Worm (Caenorhabditis elegans): Measurements from ENCODE around the gene lin-33.
A peak's percentile ranks its signal among the peaks of the same experiment; 100 is the strongest.

The lin-33 gene

DNA sequence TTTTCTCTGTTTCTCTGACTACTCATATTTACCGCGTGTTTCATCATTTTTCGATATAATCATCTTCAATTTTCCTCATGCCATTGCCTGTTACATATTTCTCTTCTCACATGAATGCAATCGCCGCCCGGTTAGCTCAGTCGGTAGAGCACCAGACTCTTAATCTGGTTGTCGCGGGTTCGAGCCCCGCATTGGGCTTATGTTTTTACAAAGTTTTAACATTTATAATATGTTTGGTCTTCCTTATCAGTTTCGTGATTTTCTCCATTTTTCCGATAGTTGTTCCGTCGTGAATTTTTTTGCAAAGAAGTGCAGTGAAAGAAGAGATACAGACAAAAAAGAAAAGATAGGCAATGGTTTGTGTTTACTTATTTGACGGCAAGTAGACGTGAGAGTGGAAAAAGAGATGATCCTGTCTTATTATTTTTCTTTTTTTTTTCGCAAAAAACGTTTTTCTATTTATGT lies 36.6 kb downstream of the lin-33 start (continued):
- TF ChIP-seq pha-4 (GFP tag; IDR thresholded peaks at IDR 0.05) (peak; percentile 94), pha-4 (tag; optimal IDR thresholded peaks at IDR 0.05) (peak; percentile 63), mxl-2 (GFP tag; conservative IDR thresholded peaks at IDR 0.05) (peak; percentile 50; the same call in 1 of the 2 replicates), vab-7 (GFP tag; IDR thresholded peaks at IDR 0.05) (peak; percentile 95), dve-1 (tag; optimal IDR thresholded peaks at IDR 0.05; ENCODE audit: insufficient read depth) (peak; percentile 98), tra-1 (GFP tag; IDR thresholded peaks at IDR 0.05) (peak; percentile 92), ces-1 (GFP tag; optimal IDR thresholded peaks at IDR 0.05) (no peak), dpl-1 (GFP tag; optimal IDR thresholded peaks at IDR 0.05) (peak; percentile 63), mes-2 (tag; optimal IDR thresholded peaks at IDR 0.05; ENCODE audit: poor library complexity, severe bottlenecking) (peak; percentile 79), lir-3 (tag; optimal IDR thresholded peaks at IDR 0.05) (peak; percentile 70), nhr-25 (tag; optimal IDR thresholded peaks at IDR 0.05; ENCODE audit: borderline replicate concordance, insufficient read depth) (peak; percentile 92), ZK337.2 (GFP tag; IDR thresholded peaks at IDR 0.05) (0 out of 2 replicates have a peak, but pooled peaks have one; percentile 58), zfp-3 (GFP tag; conservative IDR thresholded peaks at IDR 0.05) (no peak; the same call in 1 of the 2 replicates), nhr-10 (tag; optimal IDR thresholded peaks at IDR 0.05) (peak; percentile 48), T20F7.1 (GFP tag; optimal IDR thresholded peaks at IDR 0.05) (peak; percentile 68), ztf-11 (tag; optimal IDR thresholded peaks at IDR 0.05) (no peak), nhr-41 (GFP tag; IDR thresholded peaks at IDR 0.05) (peak; percentile 82), Y75B8A.6 (GFP tag; IDR thresholded peaks at IDR 0.05) (peak; percentile 86; the same call in 1 of the 2 replicates), ceh-20 (GFP tag; IDR thresholded peaks at IDR 0.05) (no peak; the same call in 1 of the 2 replicates), nhr-28 (tag; optimal IDR thresholded peaks at IDR 0.05) (peak; percentile 89), nhr-76 (tag; optimal IDR thresholded peaks at IDR 0.05) (peak; percentile 18), dmd-9 (GFP tag; IDR thresholded peaks at IDR 0.05) (no peak), nhr-11 (tag; optimal IDR thresholded peaks at IDR 0.05) (peak; percentile 79), zip-11 (GFP tag; IDR thresholded peaks at IDR 0.05) (no peak), madf-9 (GFP tag; conservative IDR thresholded peaks at IDR 0.05) (peak; percentile 90), ama-1 (optimal IDR thresholded peaks at IDR 0.05) (no peak), spr-3 (GFP tag; optimal IDR thresholded peaks at IDR 0.05) (peak; percentile 80), nhr-42 (GFP tag; IDR thresholded peaks at IDR 0.05) (peak; percentile 80; the same call in 1 of the 2 replicates), set-16 (GFP tag; IDR thresholded peaks at IDR 0.05) (no peak), attf-4 (tag; optimal IDR thresholded peaks at IDR 0.05) (no peak), ceh-62 (tag; optimal IDR thresholded peaks at IDR 0.05) (no peak), lsy-2 (tag; optimal IDR thresholded peaks at IDR 0.05) (peak; percentile 9 to 78), hif-1 (tag; optimal IDR thresholded peaks at IDR 0.05) (peak; percentile 34 to 62), dmd-6 (GFP tag; IDR thresholded peaks at IDR 0.05) (peak; percentile 90), cey-2 (tag; optimal IDR thresholded peaks at IDR 0.05; ENCODE audit: borderline replicate concordance, insufficient read depth) (peak; percentile 92), F26F4.8 (GFP tag; conservative IDR thresholded peaks at IDR 0.05) (peak; percentile 86; the same call in 1 of the 2 replicates), unc-62 (GFP tag; optimal IDR thresholded peaks at IDR 0.05 in 1 of 2) (no peak), unc-62 (tag; optimal IDR thresholded peaks at IDR 0.05) (no peak), fos-1 (tag; optimal IDR thresholded peaks at IDR 0.05) (no peak), F44E2.7 (GFP tag; IDR thresholded peaks at IDR 0.05) (0 out of 2 replicates have a peak, but pooled peaks have one; percentile 65), R02D3.7 (tag; optimal IDR thresholded peaks at IDR 0.05) (peak; percentile 14), zfp-2 (tag; optimal IDR thresholded peaks at IDR 0.05) (peak; percentile 76), nhr-111 (GFP tag; optimal IDR thresholded peaks at IDR 0.05) (peak; percentile 19), Y105C5A.15 (GFP tag; IDR thresholded peaks at IDR 0.05) (peak; percentile 74; the same call in 1 of the 2 replicates), lin-15B (tag; optimal IDR thresholded peaks at IDR 0.05) (no peak), gei-8 (GFP tag; optimal IDR thresholded peaks at IDR 0.05) (peak; percentile 74), hmg-1.1 (GFP tag; IDR thresholded peaks at IDR 0.05) (peak; percentile 86), egl-27 (tag; optimal IDR thresholded peaks at IDR 0.05) (no peak), unc-39 (tag; optimal IDR thresholded peaks at IDR 0.05) (no peak), rbr-2 (tag; optimal IDR thresholded peaks at IDR 0.05) (peak; percentile 71)
